Fruit fly (Drosophila melanogaster): ENCODE results near the gene CG9135.

CG9135 gene

dm6 chr2L:6070656-6071231 is 20.1 kb downstream of the CG9135 start, which contains the start of the genes CG9154 and Kr-h2 (continued):
- TF ChIP-seq onecut (GFP tag; IDR thresholded peaks at IDR 0.05) (0 out of 2 replicates have a peak, but pooled peaks have one; percentile 4), sna (GFP tag; IDR thresholded peaks at IDR 0.05; ENCODE audit: partially characterized antibody) (no peak), Asciz (GFP tag; optimal IDR thresholded peaks at IDR 0.05) (no peak), Antp (GFP tag; optimal IDR thresholded peaks at IDR 0.05) (peak; percentile 32), ATbp (GFP tag; optimal IDR thresholded peaks at IDR 0.05) (no peak), chinmo (GFP tag; IDR thresholded peaks at IDR 0.05; ENCODE audit: partially characterized antibody) (peak; percentile 23; the same call in 1 of the 4 replicates), tgo (GFP tag; IDR thresholded peaks at IDR 0.05) (no peak), Doc2 (GFP tag; IDR thresholded peaks at IDR 0.05) (no peak), CG17802 (tag; optimal IDR thresholded peaks at IDR 0.05) (peak; percentile 11), z (GFP tag; IDR thresholded peaks at IDR 0.05) (no peak), Adf1 (GFP tag; IDR thresholded peaks at IDR 0.05) (no peak), dati (GFP tag; IDR thresholded peaks at IDR 0.05) (no peak), CG7987 (GFP tag; optimal IDR thresholded peaks at IDR 0.05) (no peak), CG6272 (GFP tag; IDR thresholded peaks at IDR 0.05) (no peak), phol (tag; optimal IDR thresholded peaks at IDR 0.05) (peak; percentile 37), CG14860 (GFP tag; IDR thresholded peaks at IDR 0.05; ENCODE audit: partially characterized antibody) (peak; percentile 78), dmrt99B (tag; optimal IDR thresholded peaks at IDR 0.05) (peak; percentile 23), CG9876 (GFP tag; optimal IDR thresholded peaks at IDR 0.05) (no peak), CG11398 (GFP tag; optimal IDR thresholded peaks at IDR 0.05) (no peak), Ada2b (GFP tag; IDR thresholded peaks at IDR 0.05) (no peak), ase (GFP tag; IDR thresholded peaks at IDR 0.05) (no peak), CG43689 (GFP tag; IDR thresholded peaks at IDR 0.05) (no peak), NC2β (GFP tag; optimal IDR thresholded peaks at IDR 0.05) (no peak), PHDP (tag; optimal IDR thresholded peaks at IDR 0.05) (peak; percentile 29), CG14014 (GFP tag; IDR thresholded peaks at IDR 0.05) (0 out of 2 replicates have a peak, but pooled peaks have one; percentile 20), unpg (GFP tag; optimal IDR thresholded peaks at IDR 0.05) (peak; percentile 1), CG17385 (GFP tag; optimal IDR thresholded peaks at IDR 0.05) (no peak), CG7271 (tag; optimal IDR thresholded peaks at IDR 0.05) (no peak), danr (GFP tag; IDR thresholded peaks at IDR 0.05) (no peak), Fer3 (tag; optimal IDR thresholded peaks at IDR 0.05) (no peak), kah (GFP tag; optimal IDR thresholded peaks at IDR 0.05) (no peak), zen2 (GFP tag; IDR thresholded peaks at IDR 0.05; ENCODE audit: partially characterized antibody) (peak; percentile 39; the same call in 1 of the 3 replicates), az2 (GFP tag; optimal IDR thresholded peaks at IDR 0.05) (no peak), zfh2 (GFP tag; optimal IDR thresholded peaks at IDR 0.05) (peak; percentile 53), tx (GFP tag; optimal IDR thresholded peaks at IDR 0.05) (no peak)

DNA sequence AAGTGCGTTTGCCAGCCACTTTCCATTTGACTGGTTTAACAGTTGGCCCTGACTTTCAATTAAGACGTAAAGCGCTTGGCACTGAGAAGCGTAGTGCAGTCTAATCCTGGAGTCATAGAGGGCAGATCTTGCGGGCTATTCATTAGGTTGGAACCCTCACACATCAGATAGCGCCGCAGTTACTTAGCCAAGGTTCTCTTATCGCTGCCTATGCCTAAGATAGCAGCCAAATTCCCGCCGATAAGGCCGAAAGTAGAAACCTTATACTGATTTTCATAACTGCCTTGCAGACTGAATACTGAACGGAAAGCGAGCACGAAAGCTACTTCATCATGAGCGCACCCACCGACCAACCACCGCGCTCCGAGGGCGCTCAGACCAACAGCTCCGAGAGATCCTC is 21.5 kb downstream of the CG9135 start:
- TF ChIP-seq CG8290 (GFP tag; optimal IDR thresholded peaks at IDR 0.05) = no peak
- TF ChIP-seq CG8290 (tag; optimal IDR thresholded peaks at IDR 0.05) = no peak
- peak; percentile 33 for TF ChIP-seq Ets65A (GFP tag)
- TF ChIP-seq sug (tag; optimal IDR thresholded peaks at IDR 0.05) = peak; percentile 8
- no peak for TF ChIP-seq CG14050 (GFP tag; IDR thresholded peaks at IDR 0.05)
- peak; percentile 32 for TF ChIP-seq CG10543 (GFP tag; optimal IDR thresholded peaks at IDR 0.05)
- peak; percentile 38 for TF ChIP-seq exex (tag; optimal IDR thresholded peaks at IDR 0.05)
- TF ChIP-seq CG9932 (GFP tag; IDR thresholded peaks at IDR 0.05) = no peak
- peak; percentile 74 for TF ChIP-seq sd (tag; optimal IDR thresholded peaks at IDR 0.05)
- TF ChIP-seq grn (GFP tag; optimal IDR thresholded peaks at IDR 0.05) = peak; percentile 61
- TF ChIP-seq Doc2 (GFP tag; IDR thresholded peaks at IDR 0.05) = no peak
- TF ChIP-seq Stat92E (GFP tag; optimal IDR thresholded peaks at IDR 0.05) = no peak
- peak; percentile 62 for TF ChIP-seq Med (GFP tag)
- TF ChIP-seq tna (GFP tag; IDR thresholded peaks at IDR 0.05; ENCODE audit: partially characterized antibody) = no peak
- TF ChIP-seq GATAe (GFP tag; conservative IDR thresholded peaks at IDR 0.05) = peak; percentile 76
- TF ChIP-seq CG9215 (GFP tag; IDR thresholded peaks at IDR 0.05) = no peak
